Worm (Caenorhabditis elegans) whole organism, L1 larva: ENCODE data around the gene Y66H1A.5.

Source experiments
- C16A3.4 ChIP-seq: fragments of 150-350 bp; optimal IDR thresholded peaks from 2 replicates; lab custom pipeline; 2014; ENCODE audit warnings: missing biosample characterization, missing genetic modification characterization
- F16B12.6 ChIP-seq: fragments of 150-350 bp; optimal IDR thresholded peaks from 2 replicates; lab custom pipeline; 2014; ENCODE audit warnings: missing biosample characterization, missing genetic modification characterization
- Y116A8C.19 ChIP-seq: sonication (generic microtip); optimal IDR thresholded peaks from 2 replicates; lab custom pipeline; 2016; ENCODE audit warnings: missing compliant biosample characterization, missing genetic modification characterization, borderline replicate concordance
- aly-2 ChIP-seq: fragments of 150-350 bp; optimal IDR thresholded peaks from 2 replicates; lab custom pipeline; 2014; ENCODE audit warnings: missing biosample characterization, missing genetic modification characterization
- ama-1 ChIP-seq: fragments of 150-350 bp; optimal IDR thresholded peaks from 2 replicates; lab custom pipeline; 2014
- ceh-63 ChIP-seq: fragments of 200-800 bp; sonication (Bioruptor generic); optimal IDR thresholded peaks from 2 replicates; lab custom pipeline; 2018; ENCODE audit warnings: mild to moderate bottlenecking, missing genetic modification characterization, missing compliant biosample characterization
- ceh-88 ChIP-seq: fragments of 200-800 bp; sonication (Bioruptor generic); IDR thresholded peaks from 2 replicates; pipeline ENCODE4 v1.3.6; 2022; ENCODE audit warnings: missing genetic modification characterization, missing compliant biosample characterization
- ces-1 ChIP-seq: fragments of 150-350 bp; optimal IDR thresholded peaks from 2 replicates; lab custom pipeline; 2014; ENCODE audit warnings: missing biosample characterization, missing genetic modification reagents, missing genetic modification characterization
- dpl-1 ChIP-seq, 3 experiments: fragments of 150-350 bp in 2 of 3; sonication (generic microtip) in 1 of 3; optimal IDR thresholded peaks; 2 replicates each; lab custom pipeline; 2014 to 2017; ENCODE audit warnings: missing biosample characterization in 3 of 3, missing genetic modification characterization in 3 of 3, missing genetic modification reagents in 3 of 3
- efl-3 ChIP-seq: fragments of 200-800 bp; sonication (Bioruptor generic); optimal IDR thresholded peaks from 2 replicates; lab custom pipeline; 2018; ENCODE audit warnings: mild to moderate bottlenecking, missing genetic modification characterization, missing compliant biosample characterization
- egl-13 ChIP-seq: sonication (generic microtip); optimal IDR thresholded peaks from 2 replicates; lab custom pipeline; 2016; ENCODE audit warnings: missing genotype, missing genetic modification reagents, missing genetic modification characterization, missing compliant biosample characterization
- egl-27 ChIP-seq, 2 experiments: fragments of 150-350 bp in 1 of 2; sonication (generic microtip); optimal IDR thresholded peaks; 3 replicates each; lab custom pipeline; 2017 to 2018; ENCODE audit warnings: missing biosample characterization in 2 of 2, missing genetic modification characterization in 2 of 2, missing genetic modification reagents in 2 of 2
- elt-3 ChIP-seq, 6 experiments: fragments of 150-350 bp in 1 of 6; sonication (generic microtip); optimal IDR thresholded peaks; 2 replicates each; lab custom pipeline; 2017 to 2018; ENCODE audit warnings: missing biosample characterization in 6 of 6, missing genetic modification characterization in 6 of 6, inconsistent platforms in 1 of 6
- ets-5 ChIP-seq: fragments of 200-800 bp; sonication (Bioruptor generic); IDR thresholded peaks from 2 replicates; pipeline ENCODE4 v1.3.6; 2022; ENCODE audit warnings: missing genetic modification characterization, missing compliant biosample characterization
- fkh-10 ChIP-seq: sonication (generic microtip); optimal IDR thresholded peaks from 2 replicates; lab custom pipeline; 2017; ENCODE audit warnings: missing biosample characterization, missing genetic modification reagents, missing genetic modification characterization
- fkh-4 ChIP-seq: sonication (generic microtip); optimal IDR thresholded peaks from 2 replicates; lab custom pipeline; 2016; ENCODE audit warnings: missing compliant biosample characterization, missing genetic modification characterization, borderline replicate concordance
- fkh-8 ChIP-seq: sonication (generic microtip); optimal IDR thresholded peaks from 2 replicates; lab custom pipeline; 2016; ENCODE audit warnings: mild to moderate bottlenecking, missing genetic modification characterization, missing compliant biosample characterization
- grh-1 ChIP-seq: fragments of 200-800 bp; sonication (Bioruptor generic); IDR thresholded peaks from 2 replicates; pipeline ENCODE4 v1.3.6; 2022; ENCODE audit warnings: missing genetic modification reagents, missing genetic modification characterization, missing compliant biosample characterization
- hlh-17 ChIP-seq: fragments of 200-800 bp; sonication (Bioruptor generic); optimal IDR thresholded peaks from 2 replicates; lab custom pipeline; 2018; ENCODE audit warnings: missing genetic modification characterization, mild to moderate bottlenecking, missing compliant biosample characterization, moderate library complexity, borderline replicate concordance
- hlh-4 ChIP-seq: sonication (generic microtip); optimal IDR thresholded peaks from 2 replicates; lab custom pipeline; 2016; ENCODE audit warnings: mild to moderate bottlenecking, missing genetic modification characterization, missing compliant biosample characterization
- hpl-2 ChIP-seq: fragments of 150-350 bp; optimal IDR thresholded peaks from 2 replicates; lab custom pipeline; 2014; ENCODE audit warnings: missing biosample characterization, missing genetic modification reagents, missing genetic modification characterization
- irx-1 ChIP-seq: sonication (generic microtip); optimal IDR thresholded peaks from 2 replicates; lab custom pipeline; 2016; ENCODE audit warnings: missing genetic modification characterization, missing compliant biosample characterization
- isw-1 ChIP-seq: fragments of 200-800 bp; sonication (Bioruptor generic); IDR thresholded peaks from 2 replicates; pipeline ENCODE4 v1.3.6; 2022; ENCODE audit warnings: missing genetic modification characterization, missing compliant biosample characterization
- lin-15B ChIP-seq: fragments of 150-350 bp; sonication (generic microtip); optimal IDR thresholded peaks from 3 replicates; lab custom pipeline; 2014; ENCODE audit warnings: missing biosample characterization, missing genetic modification characterization
- lin-39 ChIP-seq: fragments of 150-350 bp; optimal IDR thresholded peaks from 2 replicates; lab custom pipeline; 2014; ENCODE audit warnings: missing biosample characterization, missing genetic modification reagents, missing genetic modification characterization
- lir-3 ChIP-seq: sonication (generic microtip); optimal IDR thresholded peaks from 2 replicates; lab custom pipeline; 2016; ENCODE audit warnings: mild to moderate bottlenecking, missing genetic modification characterization, moderate library complexity, missing compliant biosample characterization; ENCODE audit not compliant: poor library complexity
- mef-2 ChIP-seq: fragments of 150-350 bp; optimal IDR thresholded peaks from 2 replicates; lab custom pipeline; 2014; ENCODE audit warnings: missing biosample characterization, missing genetic modification characterization
- mep-1 ChIP-seq: fragments of 150-350 bp; optimal IDR thresholded peaks from 2 replicates; lab custom pipeline; 2014; ENCODE audit warnings: missing biosample characterization, missing genetic modification characterization
- nhr-12 ChIP-seq: sonication (generic microtip); optimal IDR thresholded peaks from 2 replicates; lab custom pipeline; 2017; ENCODE audit warnings: missing biosample characterization, missing genetic modification characterization
- nhr-237 ChIP-seq: fragments of 150-350 bp; optimal IDR thresholded peaks from 2 replicates; lab custom pipeline; 2014; ENCODE audit warnings: missing biosample characterization, missing genetic modification characterization
- nhr-28 ChIP-seq: fragments of 150-350 bp; optimal IDR thresholded peaks from 2 replicates; lab custom pipeline; 2014; ENCODE audit warnings: missing biosample characterization, missing genetic modification characterization
- nhr-47 ChIP-seq: sonication (generic microtip); optimal IDR thresholded peaks from 2 replicates; lab custom pipeline; 2016; ENCODE audit warnings: mild to moderate bottlenecking, missing genetic modification characterization, moderate library complexity, missing compliant biosample characterization
- nhr-71 ChIP-seq: sonication (generic microtip); optimal IDR thresholded peaks from 2 replicates; lab custom pipeline; 2016; ENCODE audit warnings: mild to moderate bottlenecking, missing genetic modification characterization, moderate library complexity, missing compliant biosample characterization
- nhr-76 ChIP-seq: sonication (generic microtip); optimal IDR thresholded peaks from 2 replicates; lab custom pipeline; 2017; ENCODE audit warnings: missing biosample characterization, missing genetic modification characterization
- nhr-90 ChIP-seq: sonication (generic microtip); optimal IDR thresholded peaks from 2 replicates; lab custom pipeline; 2016; ENCODE audit warnings: mild to moderate bottlenecking, missing genetic modification characterization, missing compliant biosample characterization; ENCODE audit not compliant: poor library complexity
- pax-3 ChIP-seq: fragments of 200-800 bp; sonication (Bioruptor generic); optimal IDR thresholded peaks from 2 replicates; lab custom pipeline; 2018; ENCODE audit warnings: mild to moderate bottlenecking, missing genetic modification characterization, moderate library complexity, missing compliant biosample characterization
- pqm-1 ChIP-seq: sonication (generic microtip); optimal IDR thresholded peaks from 3 replicates; lab custom pipeline; 2017; ENCODE audit warnings: missing biosample characterization, missing genetic modification characterization
- rnt-1 ChIP-seq: sonication (generic microtip); optimal IDR thresholded peaks from 2 replicates; lab custom pipeline; 2016; ENCODE audit warnings: mild to moderate bottlenecking, missing genetic modification characterization, moderate library complexity, missing compliant biosample characterization
- skn-1 ChIP-seq: fragments of 150-350 bp; optimal IDR thresholded peaks from 2 replicates; lab custom pipeline; 2014; ENCODE audit warnings: missing biosample characterization, missing genetic modification characterization
- snpc-4 ChIP-seq: fragments of 150-350 bp; optimal IDR thresholded peaks from 2 replicates; lab custom pipeline; 2014; ENCODE audit warnings: missing biosample characterization, missing genetic modification characterization
- sptf-1 ChIP-seq: fragments of 150-350 bp; optimal IDR thresholded peaks from 2 replicates; lab custom pipeline; 2014; ENCODE audit warnings: missing biosample characterization, missing genetic modification characterization
- sup-37 ChIP-seq: fragments of 200-800 bp; sonication (Bioruptor generic); optimal IDR thresholded peaks from 2 replicates; lab custom pipeline; 2018; ENCODE audit warnings: mild to moderate bottlenecking, missing genetic modification characterization, missing compliant biosample characterization
- tbx-2 ChIP-seq: sonication (generic microtip); optimal IDR thresholded peaks from 2 replicates; lab custom pipeline; 2016; ENCODE audit warnings: missing genetic modification characterization, missing compliant biosample characterization
- unc-30 ChIP-seq: sonication (generic microtip); optimal IDR thresholded peaks from 2 replicates; lab custom pipeline; 2017; ENCODE audit warnings: missing biosample characterization, missing genetic modification characterization
- unc-62 ChIP-seq: fragments of 150-350 bp; optimal IDR thresholded peaks from 2 replicates; lab custom pipeline; 2014; ENCODE audit warnings: missing biosample characterization, missing genetic modification reagents, missing genetic modification characterization
- unc-98 ChIP-seq: fragments of 200-800 bp; sonication (Bioruptor generic); IDR thresholded peaks from 2 replicates; pipeline ENCODE4 v1.3.6; 2022; ENCODE audit warnings: missing genetic modification characterization, missing compliant biosample characterization
- vab-15 ChIP-seq: sonication (generic microtip); optimal IDR thresholded peaks from 2 replicates; lab custom pipeline; 2017; ENCODE audit warnings: missing genotype, mild to moderate bottlenecking, missing genetic modification characterization, missing compliant biosample characterization
- xbp-1 ChIP-seq: sonication (generic microtip); optimal IDR thresholded peaks from 2 replicates; lab custom pipeline; 2016; ENCODE audit warnings: missing genetic modification characterization, missing compliant biosample characterization
- zip-4 ChIP-seq: fragments of 200-800 bp; sonication (Bioruptor generic); optimal IDR thresholded peaks from 2 replicates; lab custom pipeline; 2018; ENCODE audit warnings: mild to moderate bottlenecking, missing genetic modification characterization, moderate library complexity, missing compliant biosample characterization
- ztf-11 ChIP-seq, 2 experiments: sonication (generic microtip); optimal IDR thresholded peaks; 2 replicates each; lab custom pipeline; 2016 to 2017; ENCODE audit warnings: missing genetic modification characterization in 2 of 2, missing biosample characterization in 1 of 2, missing compliant biosample characterization in 1 of 2

Y66H1A.5 gene

DNA sequence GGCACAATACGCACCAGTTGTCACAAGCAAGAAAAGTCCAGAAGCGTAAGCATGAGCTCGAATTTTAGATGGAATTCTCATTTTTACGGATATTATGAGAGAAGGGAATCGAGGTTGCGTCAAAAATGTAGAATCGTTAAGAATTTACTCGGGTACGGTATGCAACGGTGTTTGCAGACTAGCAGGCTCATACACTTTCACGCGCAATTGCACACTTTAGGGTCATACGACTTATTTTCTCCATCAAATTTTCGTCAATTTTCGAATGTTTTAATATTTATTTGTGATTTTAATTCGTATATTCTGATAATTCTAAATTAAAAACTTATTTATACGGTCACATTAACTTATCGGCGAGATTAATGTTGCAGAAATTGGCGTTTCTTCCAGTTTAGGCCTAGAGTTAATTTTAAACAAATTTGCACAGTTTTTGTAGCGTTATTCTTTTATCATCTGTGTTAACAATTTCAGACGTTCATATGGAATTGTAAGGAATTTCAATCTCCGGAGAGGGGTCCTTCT is 35.5 kb downstream of the Y66H1A.5 start, which contains the start of the genes T07A9.15 and nog-1 (continued):
- no peak for TF ChIP-seq nhr-76 (tag; lab: Kevin White, UChicago)
- TF ChIP-seq nhr-90: peak; percentile 68
- TF ChIP-seq lin-39 (tag; lab: Kevin White, UChicago): peak; percentile 29
- peak in 2 of 6 experiments; percentile 22 to 48 for TF ChIP-seq elt-3 (tag; optimal IDR thresholded peaks at IDR 0.05; lab: Kevin White, UChicago)
- TF ChIP-seq vab-15: peak; percentile 49
- no peak for TF ChIP-seq nhr-12
- peak; percentile 56 for TF ChIP-seq isw-1 (GFP tag; lab: Robert Waterston, UW)
- no peak for TF ChIP-seq Y116A8C.19 (tag; lab: Kevin White, UChicago)
- TF ChIP-seq efl-3 (GFP tag; lab: Kevin White, UChicago): no peak
- TF ChIP-seq ztf-11 (tag; optimal IDR thresholded peaks at IDR 0.05; lab: Kevin White, UChicago): peak in 1 of 2 experiments; percentile 52
- no peak for TF ChIP-seq egl-27 (tag; optimal IDR thresholded peaks at IDR 0.05; lab: Kevin White, UChicago)
- TF ChIP-seq egl-13 (tag; lab: Kevin White, UChicago): no peak
- TF ChIP-seq nhr-237 (tag; lab: Kevin White, UChicago): peak; percentile 1
- peak; percentile 71 for TF ChIP-seq tbx-2 (tag; lab: Kevin White, UChicago)
- no peak for TF ChIP-seq mef-2 (tag; lab: Kevin White, UChicago)
- TF ChIP-seq sptf-1 (tag; lab: Kevin White, UChicago): no peak
- no peak for TF ChIP-seq hlh-4 (tag; lab: Kevin White, UChicago)
- TF ChIP-seq nhr-28 (tag; lab: Kevin White, UChicago): no peak
- no peak for TF ChIP-seq fkh-4
- TF ChIP-seq hlh-17 (GFP tag; lab: Kevin White, UChicago): no peak
- peak; percentile 69 for TF ChIP-seq fkh-8
- no peak for TF ChIP-seq ces-1
- TF ChIP-seq C16A3.4 (tag; lab: Kevin White, UChicago): peak; percentile 78
- peak; percentile 37 for TF ChIP-seq aly-2 (tag; lab: Kevin White, UChicago)
- no peak for TF ChIP-seq unc-30 (tag; lab: Kevin White, UChicago)
- peak; percentile 18 for TF ChIP-seq lir-3 (tag; lab: Kevin White, UChicago)
- TF ChIP-seq snpc-4 (tag; lab: Kevin White, UChicago): peak; percentile 36
- TF ChIP-seq ceh-88 (GFP tag; lab: Robert Waterston, UW): no peak
- TF ChIP-seq fkh-10 (GFP tag; lab: Kevin White, UChicago): peak; percentile 32
- TF ChIP-seq grh-1 (GFP tag; lab: Robert Waterston, UW): no peak
- peak; percentile 98 for TF ChIP-seq F16B12.6 (tag; lab: Kevin White, UChicago)
- no peak for TF ChIP-seq zip-4
- no peak for TF ChIP-seq ets-5
- TF ChIP-seq skn-1: peak; percentile 33
- peak; percentile 41 for TF ChIP-seq hpl-2 (GFP tag; lab: Kevin White, UChicago)
- peak; percentile 73 for TF ChIP-seq rnt-1 (tag; lab: Kevin White, UChicago)

DNA sequence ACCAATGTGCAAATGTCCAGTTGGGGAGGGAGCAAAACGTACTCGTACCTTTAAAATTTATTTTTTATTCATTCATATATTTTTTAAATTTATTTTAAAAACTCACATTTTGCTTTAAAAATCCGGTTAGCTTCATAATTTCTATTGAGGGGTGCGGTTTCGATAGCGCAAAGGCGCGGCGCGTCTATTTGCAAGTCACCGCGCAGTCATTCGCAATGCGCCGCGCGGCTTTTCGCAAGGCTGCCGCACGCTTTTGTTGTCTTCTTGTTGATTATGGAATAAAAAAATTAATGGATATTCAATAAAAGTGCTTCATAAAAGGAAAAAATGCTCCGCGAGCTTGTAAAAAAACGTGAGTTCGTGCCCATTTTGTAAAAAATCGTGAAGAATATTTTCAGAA is 38.7 kb downstream of the Y66H1A.5 start, which contains the start of the genes ears-2 and uncp-18:
Gene ears-2 (minus strand): TSS at position 190 of the 400 bp plus-strand sequence.
Gene uncp-18 (plus strand): TSS at position 282 of the 400 bp plus-strand sequence.
- no peak for TF ChIP-seq hlh-17 (GFP tag; lab: Kevin White, UChicago)
- no peak for TF ChIP-seq sptf-1 (tag; lab: Kevin White, UChicago)
- no peak for TF ChIP-seq ces-1
- TF ChIP-seq nhr-237 (tag; lab: Kevin White, UChicago): peak; percentile 41
- peak; percentile 93 for TF ChIP-seq nhr-47 (tag; lab: Kevin White, UChicago)
- TF ChIP-seq hpl-2 (GFP tag; lab: Kevin White, UChicago): peak; percentile 60
- TF ChIP-seq pqm-1 (tag; lab: Kevin White, UChicago): no peak
- TF ChIP-seq sup-37 (GFP tag; lab: Kevin White, UChicago): peak; percentile 70
- TF ChIP-seq ztf-11 (tag; optimal IDR thresholded peaks at IDR 0.05; lab: Kevin White, UChicago): peak in 1 of 2 experiments; percentile 96
- no peak for TF ChIP-seq ceh-63 (GFP tag; lab: Kevin White, UChicago)
- TF ChIP-seq dpl-1 (GFP tag; optimal IDR thresholded peaks at IDR 0.05; lab: Kevin White, UChicago): peak; percentile 66 to 73 (median 71)
- peak; percentile 65 for TF ChIP-seq zip-4
- peak; percentile 87 for TF ChIP-seq mep-1 (tag; lab: Kevin White, UChicago)
- TF ChIP-seq irx-1: peak; percentile 73
- TF ChIP-seq unc-30 (tag; lab: Kevin White, UChicago): no peak
- peak; percentile 89 for TF ChIP-seq pax-3
- peak; percentile 5 for TF ChIP-seq ama-1
- TF ChIP-seq tbx-2 (tag; lab: Kevin White, UChicago): peak; percentile 93
- peak; percentile 95 for TF ChIP-seq nhr-71 (tag; lab: Kevin White, UChicago)
- TF ChIP-seq unc-62 (GFP tag; lab: Kevin White, UChicago): no peak
- peak; percentile 26; the same call in 1 of the 2 replicates for TF ChIP-seq unc-98 (GFP tag; lab: Robert Waterston, UW)
- peak; percentile 63 for TF ChIP-seq lin-15B (tag; lab: Kevin White, UChicago)
- TF ChIP-seq nhr-76 (tag; lab: Kevin White, UChicago): no peak
- TF ChIP-seq xbp-1 (tag; lab: Kevin White, UChicago): peak; percentile 92
- peak; percentile 87 for TF ChIP-seq vab-15
- TF ChIP-seq ets-5: no peak
